Worm (Caenorhabditis elegans): ENCODE results near the gene mev-1.

DNA sequence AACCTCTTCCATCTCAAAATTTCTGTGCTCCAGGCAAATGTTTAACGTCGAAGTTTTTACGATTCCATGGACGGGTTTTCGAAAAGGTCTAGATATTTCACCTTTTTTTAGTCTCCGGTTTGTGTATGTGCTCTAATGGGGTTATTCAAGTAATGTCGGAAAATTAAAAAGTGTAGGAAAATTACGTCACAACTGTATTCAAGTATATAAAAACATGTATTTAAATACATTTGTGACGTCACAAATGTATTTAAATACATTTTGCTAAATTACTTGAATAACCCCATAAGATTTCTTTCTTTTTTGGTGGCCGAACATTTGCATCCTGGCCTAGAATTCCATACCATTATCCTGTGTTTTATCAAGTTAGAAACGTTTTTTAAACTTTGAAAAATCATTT is 27.4 kb downstream of the mev-1 start:
- TF ChIP-seq elt-1 (tag; optimal IDR thresholded peaks at IDR 0.05; ENCODE audit: borderline replicate concordance, insufficient read depth) (no peak), elt-3 (tag; optimal IDR thresholded peaks at IDR 0.05) (no peak), nhr-28 (tag; optimal IDR thresholded peaks at IDR 0.05) (no peak)

All from whole organism, mixed stage, embryonic.